Fruit fly (Drosophila melanogaster) whole organism, embryonic: ENCODE results near the gene Cks85A.
A peak's percentile ranks its signal among the peaks of the same experiment; 100 is the strongest.

Experiments
- Ada2b ChIP-seq: fragments of 200-800 bp; sonication (Bioruptor generic); IDR thresholded peaks from 2 replicates; pipeline ENCODE4 v1.3.6; 2022; ENCODE audit warnings: missing biosample characterization, missing genetic modification characterization
- Aef1 ChIP-seq: fragments of 200-800 bp; sonication (Bioruptor generic); IDR thresholded peaks from 3 replicates; pipeline ENCODE4 v1.3.6; 2022; ENCODE audit warnings: missing biosample characterization, missing genetic modification characterization
- B-H1 ChIP-seq: fragments of 200-800 bp; sonication (Bioruptor generic); IDR thresholded peaks from 3 replicates; pipeline ENCODE4 v1.3.6; 2022; ENCODE audit warnings: missing biosample characterization, missing genetic modification characterization
- Blimp-1 ChIP-seq: fragments of 200-800 bp; sonication (Bioruptor generic); optimal IDR thresholded peaks from 3 replicates; lab custom pipeline; 2018; ENCODE audit warnings: missing biosample characterization, missing genetic modification characterization, mild to moderate bottlenecking, moderate library complexity, missing genetic modification reagents
- Bteb2 ChIP-seq: fragments of 200-800 bp; sonication (Bioruptor generic); optimal IDR thresholded peaks from 2 replicates; lab custom pipeline; 2016; ENCODE audit warnings: missing biosample characterization, missing genetic modification characterization
- CG10147 ChIP-seq: fragments of 200-800 bp; sonication (Bioruptor generic); optimal IDR thresholded peaks from 2 replicates; lab custom pipeline; 2019; ENCODE audit warnings: missing biosample characterization, mild to moderate bottlenecking, missing genetic modification characterization, moderate library complexity
- CG10366 ChIP-seq: fragments of 200-800 bp; sonication (Bioruptor generic); IDR thresholded peaks from 2 replicates; pipeline ENCODE4 v1.3.6; 2022; ENCODE audit warnings: missing biosample characterization, missing genetic modification characterization
- CG11398 ChIP-seq: fragments of 200-800 bp; sonication (Bioruptor generic); optimal IDR thresholded peaks from 2 replicates; lab custom pipeline; 2016; ENCODE audit warnings: missing biosample characterization, missing genetic modification characterization
- CG14050 ChIP-seq: fragments of 200-800 bp; sonication (Bioruptor generic); IDR thresholded peaks from 3 replicates; pipeline ENCODE4 v1.3.6; 2022; ENCODE audit warnings: missing biosample characterization, missing genetic modification characterization
- CG2678 ChIP-seq: fragments of 200-800 bp; sonication (Bioruptor generic); optimal IDR thresholded peaks from 3 replicates; lab custom pipeline; 2019; ENCODE audit warnings: missing biosample characterization, mild to moderate bottlenecking, missing genetic modification characterization, moderate library complexity
- CG34376 ChIP-seq: fragments of 200-800 bp; sonication (Bioruptor generic); optimal IDR thresholded peaks from 2 replicates; lab custom pipeline; 2018; ENCODE audit warnings: missing biosample characterization, mild to moderate bottlenecking, missing genetic modification characterization
- CG3726 ChIP-seq: fragments of 200-800 bp; sonication (Bioruptor generic); IDR thresholded peaks from 3 replicates; pipeline ENCODE4, ENCODE4 v1.3.6; 2022; ENCODE audit warnings: missing biosample characterization, missing genetic modification characterization
- CG4282 ChIP-seq: fragments of 200-800 bp; sonication (Bioruptor generic); optimal IDR thresholded peaks from 2 replicates; lab custom pipeline; 2016; ENCODE audit warnings: missing biosample characterization, missing genetic modification characterization
- CG5245 ChIP-seq: fragments of 200-800 bp; sonication (Bioruptor generic); optimal IDR thresholded peaks from 3 replicates; lab custom pipeline; 2016; ENCODE audit warnings: missing biosample characterization, missing genetic modification characterization
- CG7963 ChIP-seq: fragments of 200-800 bp; sonication (Bioruptor generic); IDR thresholded peaks from 3 replicates; pipeline ENCODE4 v1.3.6; 2022; ENCODE audit warnings: missing biosample characterization, missing genetic modification characterization; ENCODE audit not compliant: partially characterized antibody
- CG8478 ChIP-seq: fragments of >200 bp; optimal IDR thresholded peaks from 2 replicates; lab custom pipeline; 2018
- CrebB ChIP-seq: fragments of 200-800 bp; sonication (Bioruptor generic); optimal IDR thresholded peaks from 3 replicates; lab custom pipeline; 2018; ENCODE audit warnings: missing biosample characterization, mild to moderate bottlenecking, missing genetic modification characterization
- E2f2 ChIP-seq: fragments of 200-800 bp; sonication (Bioruptor generic); IDR thresholded peaks from 2 replicates; pipeline ENCODE4 v1.3.6; 2022; ENCODE audit warnings: missing biosample characterization, missing genetic modification characterization
- Gsc ChIP-seq: fragments of 200-800 bp; sonication (Bioruptor generic); IDR thresholded peaks from 2 replicates; pipeline ENCODE4 v1.3.6; 2022; ENCODE audit warnings: missing biosample characterization, missing genetic modification characterization
- HHEX ChIP-seq: fragments of 200-800 bp; sonication (Bioruptor generic); optimal IDR thresholded peaks from 3 replicates; lab custom pipeline; 2017; ENCODE audit warnings: missing biosample characterization, mild to moderate bottlenecking, missing genetic modification characterization, missing genetic modification reagents
- Meics ChIP-seq: fragments of 200-800 bp; sonication (Bioruptor generic); optimal IDR thresholded peaks from 2 replicates; lab custom pipeline; 2017; ENCODE audit warnings: missing biosample characterization, mild to moderate bottlenecking, missing genetic modification characterization
- Mrtf ChIP-seq: fragments of 200-800 bp; sonication (Bioruptor generic); IDR thresholded peaks from 3 replicates; pipeline ENCODE4 v1.3.6; 2022; ENCODE audit warnings: missing biosample characterization, missing genetic modification characterization
- NC2β ChIP-seq: fragments of 200-800 bp; sonication (Bioruptor generic); optimal IDR thresholded peaks from 2 replicates; lab custom pipeline; 2016; ENCODE audit warnings: missing biosample characterization, missing genetic modification characterization
- Nf-YA ChIP-seq: fragments of 200-800 bp; sonication (Bioruptor generic); IDR thresholded peaks from 2 replicates; pipeline ENCODE4 v1.3.6; 2022; ENCODE audit warnings: missing biosample characterization, missing genetic modification characterization
- NfI ChIP-seq: fragments of 200-800 bp; sonication (Bioruptor generic); optimal IDR thresholded peaks from 3 replicates; lab custom pipeline; 2018; ENCODE audit warnings: missing biosample characterization, mild to moderate bottlenecking, missing genetic modification characterization, moderate library complexity
- Six4 ChIP-seq: fragments of 200-800 bp; sonication (Bioruptor generic); optimal IDR thresholded peaks from 2 replicates; lab custom pipeline; 2016; ENCODE audit warnings: missing biosample characterization, missing genetic modification characterization
- Sox100B ChIP-seq: fragments of 200-800 bp; sonication (Bioruptor generic); optimal IDR thresholded peaks from 3 replicates; lab custom pipeline; 2018; ENCODE audit warnings: missing biosample characterization, mild to moderate bottlenecking, missing genetic modification characterization
- Ssrp ChIP-seq: fragments of 200-800 bp; sonication (Bioruptor generic); optimal IDR thresholded peaks from 2 replicates; lab custom pipeline; 2018; ENCODE audit warnings: missing biosample characterization, mild to moderate bottlenecking, missing genetic modification characterization, moderate library complexity
- abd-A ChIP-seq: fragments of 200-800 bp; sonication (Bioruptor generic); optimal IDR thresholded peaks from 3 replicates; lab custom pipeline; 2019; ENCODE audit warnings: missing biosample characterization, mild to moderate bottlenecking, missing genetic modification characterization, moderate library complexity
- bigmax ChIP-seq: fragments of 200-800 bp; sonication (Bioruptor generic); optimal IDR thresholded peaks from 2 replicates; lab custom pipeline; 2018; ENCODE audit warnings: missing biosample characterization, mild to moderate bottlenecking, missing genetic modification characterization
- da ChIP-seq: fragments of 200-800 bp; sonication (Bioruptor generic); optimal IDR thresholded peaks from 2 replicates; lab custom pipeline; 2016; ENCODE audit warnings: missing biosample characterization, missing genetic modification characterization
- dan ChIP-seq: fragments of 200-800 bp; sonication (Bioruptor generic); IDR thresholded peaks from 2 replicates; pipeline ENCODE4 v1.3.6; 2022; ENCODE audit warnings: missing biosample characterization, missing genetic modification characterization
- dysf ChIP-seq: fragments of 200-800 bp; sonication (Bioruptor generic); IDR thresholded peaks from 3 replicates; pipeline ENCODE4 v1.3.6; 2022; ENCODE audit warnings: missing biosample characterization, missing genetic modification characterization
- exex ChIP-seq: fragments of 200-800 bp; sonication (Bioruptor generic); optimal IDR thresholded peaks from 4 replicates; lab custom pipeline; 2018; ENCODE audit warnings: missing biosample characterization, mild to moderate bottlenecking, missing genetic modification characterization, moderate library complexity
- eyg ChIP-seq: fragments of 200-800 bp; sonication (Bioruptor generic); optimal IDR thresholded peaks from 3 replicates; lab custom pipeline; 2016; ENCODE audit warnings: missing biosample characterization, missing genetic modification characterization
- fu2 ChIP-seq: fragments of 200-800 bp; sonication (Bioruptor generic); optimal IDR thresholded peaks from 2 replicates; lab custom pipeline; 2016; ENCODE audit warnings: missing biosample characterization, missing genetic modification characterization
- gem ChIP-seq: fragments of 200-800 bp; sonication (Bioruptor generic); optimal IDR thresholded peaks from 2 replicates; lab custom pipeline; 2019; ENCODE audit warnings: missing biosample characterization, mild to moderate bottlenecking, missing genetic modification characterization, moderate library complexity
- gfzf ChIP-seq: fragments of 200-800 bp; sonication (Bioruptor generic); optimal IDR thresholded peaks from 2 replicates; lab custom pipeline; 2016; ENCODE audit warnings: missing biosample characterization, mild to moderate bottlenecking, missing genetic modification characterization, moderate library complexity
- nerfin-2 ChIP-seq: fragments of 200-800 bp; sonication (Bioruptor generic); IDR thresholded peaks from 2 replicates; pipeline ENCODE4 v1.3.6; 2022; ENCODE audit warnings: missing biosample characterization, missing genetic modification characterization; ENCODE audit not compliant: partially characterized antibody
- otp ChIP-seq: fragments of 200-800 bp; sonication (Bioruptor generic); IDR thresholded peaks from 3 replicates; pipeline ENCODE4, ENCODE4 v1.3.6; 2022; ENCODE audit warnings: missing biosample characterization, missing genetic modification characterization
- pan ChIP-seq, 4 experiments: fragments of >200 bp in 3 of 4; fragments of 200-800 bp in 1 of 4; sonication (Bioruptor generic) in 1 of 4; optimal IDR thresholded peaks in 3 of 4; IDR thresholded peaks in 1 of 4; 2 replicates each; pipeline versions ENCODE4 v1.3.6 to Lab custom; 2017 to 2022; ENCODE audit warnings: missing biosample characterization in 2 of 4, missing genetic modification characterization in 2 of 4, mixed read lengths in 1 of 4
- prd ChIP-seq, 3 experiments: fragments of >200 bp in 2 of 3; fragments of 200-800 bp in 1 of 3; sonication (Bioruptor generic) in 1 of 3; optimal IDR thresholded peaks in 2 of 3; IDR thresholded peaks in 1 of 3; 2 replicates in 2 of 3; 3 replicates in 1 of 3; pipeline versions ENCODE4 v1.3.6 to Lab custom; 2017 to 2022; ENCODE audit warnings: missing biosample characterization in 1 of 3, missing genetic modification characterization in 1 of 3
- ranshi ChIP-seq: fragments of 200-800 bp; sonication (Bioruptor generic); IDR thresholded peaks from 2 replicates; pipeline ENCODE4 v1.3.6; 2022; ENCODE audit warnings: missing biosample characterization, missing genetic modification characterization
- ro ChIP-seq: fragments of 200-800 bp; sonication (Bioruptor generic); IDR thresholded peaks from 2 replicates; pipeline ENCODE4 v1.3.6; 2022; ENCODE audit warnings: missing biosample characterization, missing genetic modification characterization
- schlank ChIP-seq: fragments of 200-800 bp; sonication (Bioruptor generic); optimal IDR thresholded peaks from 2 replicates; lab custom pipeline; 2018; ENCODE audit warnings: missing biosample characterization, mild to moderate bottlenecking, missing genetic modification characterization
- seq ChIP-seq: fragments of 200-800 bp; sonication (Bioruptor generic); IDR thresholded peaks from 2 replicates; pipeline ENCODE4 v1.3.6; 2022; ENCODE audit warnings: missing biosample characterization, missing genetic modification characterization
- sisA ChIP-seq: fragments of 200-800 bp; sonication (Bioruptor generic); IDR thresholded peaks from 2 replicates; pipeline ENCODE4 v1.3.6; 2022; ENCODE audit warnings: missing biosample characterization, missing genetic modification characterization
- ssp ChIP-seq: fragments of 200-800 bp; sonication (Bioruptor generic); IDR thresholded peaks from 2 replicates; pipeline ENCODE4 v1.3.6; 2022; ENCODE audit warnings: missing biosample characterization, missing genetic modification characterization
- stwl ChIP-seq: fragments of 200-800 bp; sonication (Bioruptor generic); optimal IDR thresholded peaks from 3 replicates; lab custom pipeline; 2018; ENCODE audit warnings: missing biosample characterization, mild to moderate bottlenecking, missing genetic modification characterization, moderate library complexity
- unc-4 ChIP-seq: fragments of 200-800 bp; sonication (Bioruptor generic); IDR thresholded peaks from 2 replicates; pipeline ENCODE4 v1.3.6; 2022; ENCODE audit warnings: missing biosample characterization, missing genetic modification characterization; ENCODE audit not compliant: partially characterized antibody
- zfh2 ChIP-seq: fragments of 200-800 bp; sonication (Bioruptor generic); optimal IDR thresholded peaks from 2 replicates; lab custom pipeline; 2016; ENCODE audit warnings: missing biosample characterization, missing genetic modification characterization

Cks85A gene

dm6 chr3R:8744198-8744597, 25.9 kb upstream of the Cks85A start (continued):
- TF ChIP-seq schlank, result no peak
- no peak for TF ChIP-seq abd-A (tag; lab: Kevin White, UChicago)
- TF ChIP-seq fu2 (GFP tag; lab: Kevin White, UChicago), result no peak
- TF ChIP-seq Aef1 (GFP tag; lab: Robert Waterston, UW), result peak; percentile 44; the same call in 1 of the 3 replicates
- peak; percentile 70 for TF ChIP-seq gem
- TF ChIP-seq HHEX, result peak; percentile 10
- peak; percentile 54 for TF ChIP-seq sisA
- no peak for TF ChIP-seq gfzf (GFP tag; lab: Kevin White, UChicago)
- no peak for TF ChIP-seq Gsc (GFP tag; lab: Robert Waterston, UW)
- peak; percentile 61 for TF ChIP-seq ranshi (GFP tag; lab: Robert Waterston, UW)
- no peak for TF ChIP-seq da (GFP tag; lab: Kevin White, UChicago)
- 0 out of 2 replicates have a peak, but pooled peaks have one; percentile 15 for TF ChIP-seq ro (GFP tag; lab: Robert Waterston, UW)
- TF ChIP-seq seq (GFP tag; lab: Robert Waterston, UW), result no peak
- TF ChIP-seq exex, result no peak
- no peak for TF ChIP-seq Six4 (GFP tag; lab: Kevin White, UChicago)
- no peak for TF ChIP-seq CG3726
- TF ChIP-seq CG2678, result peak; percentile 57
- no peak for TF ChIP-seq NC2β (GFP tag; lab: Kevin White, UChicago)
- peak; percentile 25 for TF ChIP-seq Ssrp
- TF ChIP-seq CG7963 (GFP tag; lab: Robert Waterston, UW), result no peak
- peak; percentile 40 for TF ChIP-seq Blimp-1 (GFP tag; lab: Kevin White, UChicago)
- no peak for TF ChIP-seq ssp (GFP tag; lab: Robert Waterston, UW)
- no peak for TF ChIP-seq bigmax (GFP tag; lab: Kevin White, UChicago)
- TF ChIP-seq dysf, result peak; percentile 74
- no peak for TF ChIP-seq CG10147 (GFP tag; lab: Kevin White, UChicago)
- TF ChIP-seq CG11398 (GFP tag; lab: Kevin White, UChicago), result no peak
- no peak for TF ChIP-seq pan (optimal IDR thresholded peaks at IDR 0.05; lab: Kevin White, UChicago)
- peak in 1 of 2 experiments; percentile 48 for TF ChIP-seq pan (GFP tag; optimal IDR thresholded peaks at IDR 0.05 in 1 of 2, IDR thresholded peaks at IDR 0.05 in 1 of 2)
- no peak for TF ChIP-seq unc-4 (GFP tag; lab: Robert Waterston, UW)
- TF ChIP-seq Meics (GFP tag; lab: Kevin White, UChicago), result peak; percentile 35
- no peak for TF ChIP-seq zfh2
- TF ChIP-seq Bteb2 (GFP tag; lab: Kevin White, UChicago), result no peak
- TF ChIP-seq CrebB (tag; lab: Kevin White, UChicago), result no peak
- TF ChIP-seq dan, result no peak
- no peak for TF ChIP-seq CG4282 (GFP tag; lab: Kevin White, UChicago)
- TF ChIP-seq E2f2 (GFP tag; lab: Robert Waterston, UW), result 0 out of 2 replicates have a peak, but pooled peaks have one; percentile 31
- TF ChIP-seq CG34376 (GFP tag; lab: Kevin White, UChicago), result no peak
- peak; percentile 12; the same call in 2 of the 3 replicates for TF ChIP-seq CG14050 (GFP tag; lab: Robert Waterston, UW)
- TF ChIP-seq CG10366, result peak; percentile 45
- TF ChIP-seq eyg (GFP tag; lab: Kevin White, UChicago), result no peak
- TF ChIP-seq Ada2b, result peak; percentile 65
- TF ChIP-seq Sox100B (GFP tag; lab: Kevin White, UChicago), result no peak
- no peak for TF ChIP-seq Mrtf (GFP tag; lab: Robert Waterston, UW)
- no peak for TF ChIP-seq stwl
- no peak for TF ChIP-seq nerfin-2 (GFP tag; lab: Robert Waterston, UW)
- TF ChIP-seq NfI (GFP tag; lab: Kevin White, UChicago), result peak; percentile 46
- no peak for TF ChIP-seq CG8478 (lab: Kevin White, UChicago)
- TF ChIP-seq otp, result no peak
- peak; percentile 11; the same call in 1 of the 3 replicates for TF ChIP-seq B-H1 (GFP tag; lab: Robert Waterston, UW)
- no peak for TF ChIP-seq CG5245
- no peak for TF ChIP-seq Nf-YA
- TF ChIP-seq prd (optimal IDR thresholded peaks at IDR 0.05; lab: Kevin White, UChicago), result no peak
- TF ChIP-seq prd (GFP tag; IDR thresholded peaks at IDR 0.05; lab: Robert Waterston, UW), result peak; percentile 68
